Fruit fly (Drosophila melanogaster) whole organism, embryonic: ENCODE measurements around the gene CG15773.

Experiments used
- Awh ChIP-seq: fragments of 200-800 bp; sonication (Bioruptor generic); IDR thresholded peaks from 2 replicates; pipeline ENCODE4, ENCODE4 v1.3.6; 2022; ENCODE audit warnings: missing biosample characterization, missing genetic modification characterization
- Blimp-1 ChIP-seq: fragments of 200-800 bp; sonication (Bioruptor generic); optimal IDR thresholded peaks from 3 replicates; lab custom pipeline; 2018; ENCODE audit warnings: missing biosample characterization, missing genetic modification characterization, mild to moderate bottlenecking, moderate library complexity, missing genetic modification reagents
- CG10267 ChIP-seq: fragments of 200-800 bp; sonication (Bioruptor generic); optimal IDR thresholded peaks from 2 replicates; lab custom pipeline; 2018; ENCODE audit warnings: missing biosample characterization, mild to moderate bottlenecking, missing genetic modification characterization, moderate library complexity
- CG10431 ChIP-seq: fragments of 200-800 bp; sonication (Bioruptor generic); optimal IDR thresholded peaks from 3 replicates; lab custom pipeline; 2018; ENCODE audit warnings: missing biosample characterization, mild to moderate bottlenecking, missing genetic modification characterization
- CG11695 ChIP-seq: fragments of 200-800 bp; sonication (Bioruptor generic); IDR thresholded peaks from 3 replicates; pipeline ENCODE4 v1.3.6; 2022; ENCODE audit warnings: missing biosample characterization, missing genetic modification characterization
- CG13424 ChIP-seq: fragments of 200-800 bp; sonication (Bioruptor generic); optimal IDR thresholded peaks from 2 replicates; lab custom pipeline; 2019; ENCODE audit warnings: missing biosample characterization, mild to moderate bottlenecking, missing genetic modification characterization, moderate library complexity
- CG17361 ChIP-seq: fragments of 200-800 bp; sonication (Bioruptor generic); IDR thresholded peaks from 3 replicates; pipeline ENCODE4 v1.3.6; 2022; ENCODE audit warnings: missing biosample characterization, missing genetic modification characterization
- CG3407 ChIP-seq: fragments of 200-800 bp; sonication (Bioruptor generic); optimal IDR thresholded peaks from 2 replicates; lab custom pipeline; 2018; ENCODE audit warnings: missing biosample characterization, mild to moderate bottlenecking, missing genetic modification characterization
- CG4424 ChIP-seq: fragments of 200-800 bp; sonication (Bioruptor generic); optimal IDR thresholded peaks from 3 replicates; lab custom pipeline; 2016; ENCODE audit warnings: missing biosample characterization, missing genetic modification characterization
- CG4820 ChIP-seq: fragments of 200-800 bp; sonication (Bioruptor generic); optimal IDR thresholded peaks from 3 replicates; lab custom pipeline; 2016; ENCODE audit warnings: missing biosample characterization, missing genetic modification characterization
- CG6854 ChIP-seq: fragments of 200-800 bp; sonication (Bioruptor generic); optimal IDR thresholded peaks from 3 replicates; lab custom pipeline; 2017; ENCODE audit warnings: missing biosample characterization, mild to moderate bottlenecking, missing genetic modification characterization
- CG8281 ChIP-seq: fragments of 200-800 bp; sonication (Bioruptor generic); optimal IDR thresholded peaks from 2 replicates; lab custom pipeline; 2018; ENCODE audit warnings: missing biosample characterization, mild to moderate bottlenecking, missing genetic modification characterization, moderate library complexity
- CoRest ChIP-seq: fragments of 200-800 bp; sonication (Bioruptor generic); optimal IDR thresholded peaks from 3 replicates; lab custom pipeline; 2018; ENCODE audit warnings: missing biosample characterization, mild to moderate bottlenecking, missing genetic modification characterization, moderate library complexity
- D19B ChIP-seq: fragments of 200-800 bp; sonication (Bioruptor generic); optimal IDR thresholded peaks from 2 replicates; lab custom pipeline; 2017; ENCODE audit warnings: missing biosample characterization, mild to moderate bottlenecking, missing genetic modification characterization
- Deaf1 ChIP-seq: fragments of 200-800 bp; optimal IDR thresholded peaks from 3 replicates; lab custom pipeline; 2019; ENCODE audit warnings: missing biosample characterization, mild to moderate bottlenecking, missing genetic modification characterization, moderate library complexity
- Dfd ChIP-seq, 2 experiments: fragments of >200 bp; optimal IDR thresholded peaks; 2 replicates each; lab custom pipeline; 2017; ENCODE audit warnings: missing biosample characterization in 2 of 2, missing genetic modification characterization in 2 of 2
- Eip74EF ChIP-seq, 2 experiments: fragments of 200-800 bp in 1 of 2; fragments of >200 bp in 1 of 2; sonication (Bioruptor generic) in 1 of 2; optimal IDR thresholded peaks; 2 replicates each; lab custom pipeline; 2017 to 2019; ENCODE audit warnings: missing biosample characterization in 2 of 2, missing genetic modification characterization in 2 of 2, mild to moderate bottlenecking in 1 of 2, moderate library complexity in 1 of 2
- GATAe ChIP-seq: fragments of 200-800 bp; sonication (Bioruptor generic); conservative IDR thresholded peaks from 2 replicates; pipeline ENCODE4 v1.3.6; 2022; ENCODE audit warnings: missing biosample characterization, missing genetic modification characterization
- Max ChIP-seq: fragments of 200-800 bp; sonication (Bioruptor generic); optimal IDR thresholded peaks from 2 replicates; lab custom pipeline; 2016; ENCODE audit warnings: missing biosample characterization, mild to moderate bottlenecking, missing genetic modification characterization
- Med ChIP-seq: fragments of 200-800 bp; sonication (Bioruptor generic); peaks from one replicate; lab custom pipeline; 2016; ENCODE audit warnings: missing biosample characterization, missing genetic modification characterization, mild to moderate bottlenecking, inconsistent platforms, moderate library complexity
- NFAT ChIP-seq: fragments of 200-800 bp; sonication (Bioruptor generic); IDR thresholded peaks from 2 replicates; pipeline ENCODE4 v1.3.6; 2022; ENCODE audit warnings: missing biosample characterization, missing genetic modification characterization
- Trl ChIP-seq, 3 experiments: fragments of >200 bp in 2 of 3; fragments of 200-800 bp in 1 of 3; sonication (Bioruptor generic) in 1 of 3; optimal IDR thresholded peaks; 2 replicates in 1 of 3; 3 replicates in 2 of 3; lab custom pipeline; 2016 to 2017; ENCODE audit warnings: missing biosample characterization in 1 of 3, missing genetic modification characterization in 1 of 3
- Vsx1 ChIP-seq: fragments of 200-800 bp; sonication (Bioruptor generic); optimal IDR thresholded peaks from 2 replicates; lab custom pipeline; 2017; ENCODE audit warnings: missing biosample characterization, mild to moderate bottlenecking, missing genetic modification characterization, missing genetic modification reagents
- al ChIP-seq: fragments of 200-800 bp; sonication (Bioruptor generic); IDR thresholded peaks from 2 replicates; pipeline ENCODE4 v1.3.6; 2022; ENCODE audit warnings: missing biosample characterization, missing genetic modification characterization
- bcd ChIP-seq: fragments of 200-800 bp; sonication (Bioruptor generic); optimal IDR thresholded peaks from 2 replicates; lab custom pipeline; 2017; ENCODE audit warnings: missing biosample characterization, mild to moderate bottlenecking, missing genetic modification characterization
- bsh ChIP-seq, 2 experiments: fragments of 200-800 bp; sonication (Bioruptor generic); optimal IDR thresholded peaks; 2 replicates each; lab custom pipeline; 2017 to 2018; ENCODE audit warnings: mild to moderate bottlenecking in 2 of 2, missing biosample characterization in 2 of 2, missing genetic modification characterization in 2 of 2, moderate library complexity in 1 of 2
- cg ChIP-seq: fragments of 200-800 bp; sonication (Bioruptor generic); optimal IDR thresholded peaks from 3 replicates; lab custom pipeline; 2019; ENCODE audit warnings: missing biosample characterization, mild to moderate bottlenecking, missing genetic modification characterization, moderate library complexity
- dimm ChIP-seq: fragments of 200-800 bp; sonication (Bioruptor generic); IDR thresholded peaks from 2 replicates; pipeline ENCODE4 v1.3.6; 2022; ENCODE audit warnings: missing biosample characterization, missing genetic modification characterization
- dysf ChIP-seq: fragments of 200-800 bp; sonication (Bioruptor generic); IDR thresholded peaks from 3 replicates; pipeline ENCODE4 v1.3.6; 2022; ENCODE audit warnings: missing biosample characterization, missing genetic modification characterization
- fd96Cb ChIP-seq: fragments of 200-800 bp; sonication (Bioruptor generic); optimal IDR thresholded peaks from 2 replicates; lab custom pipeline; 2018; ENCODE audit warnings: missing biosample characterization, mild to moderate bottlenecking, missing genetic modification characterization, moderate library complexity
- gcm ChIP-seq: fragments of 200-800 bp; sonication (Bioruptor generic); optimal IDR thresholded peaks from 2 replicates; lab custom pipeline; 2019; ENCODE audit warnings: missing biosample characterization, mild to moderate bottlenecking, missing genetic modification characterization, moderate library complexity
- inv ChIP-seq: fragments of 200-800 bp; sonication (Bioruptor generic); IDR thresholded peaks from 2 replicates; pipeline ENCODE4 v1.3.6; 2022; ENCODE audit warnings: missing biosample characterization, missing genetic modification characterization; ENCODE audit not compliant: partially characterized antibody
- jigr1 ChIP-seq: fragments of 200-800 bp; sonication (Bioruptor generic); IDR thresholded peaks from 3 replicates; pipeline ENCODE4 v1.3.6; 2022; ENCODE audit warnings: missing biosample characterization, missing genetic modification characterization
- ken ChIP-seq: fragments of 200-800 bp; sonication (Bioruptor generic); IDR thresholded peaks from 3 replicates; pipeline ENCODE4 v1.3.6; 2022; ENCODE audit warnings: missing biosample characterization, missing genetic modification characterization
- oc ChIP-seq: fragments of 200-800 bp; sonication (Bioruptor generic); optimal IDR thresholded peaks from 2 replicates; lab custom pipeline; 2018; ENCODE audit warnings: missing biosample characterization, mild to moderate bottlenecking, missing genetic modification characterization, moderate library complexity
- pros ChIP-seq: fragments of 200-800 bp; sonication (Bioruptor generic); optimal IDR thresholded peaks from 3 replicates; lab custom pipeline; 2019; ENCODE audit warnings: missing biosample characterization, mild to moderate bottlenecking, missing genetic modification characterization, moderate library complexity
- repo ChIP-seq: fragments of 200-800 bp; sonication (Bioruptor generic); optimal IDR thresholded peaks from 2 replicates; lab custom pipeline; 2016; ENCODE audit warnings: missing biosample characterization, missing genetic modification characterization
- ro ChIP-seq: fragments of 200-800 bp; sonication (Bioruptor generic); IDR thresholded peaks from 2 replicates; pipeline ENCODE4 v1.3.6; 2022; ENCODE audit warnings: missing biosample characterization, missing genetic modification characterization
- sqz ChIP-seq: fragments of 200-800 bp; sonication (Bioruptor generic); optimal IDR thresholded peaks from 3 replicates; lab custom pipeline; 2018; ENCODE audit warnings: missing biosample characterization, mild to moderate bottlenecking, missing genetic modification characterization
- vvl ChIP-seq: fragments of 200-800 bp; sonication (Bioruptor generic); IDR thresholded peaks from 2 replicates; pipeline ENCODE4 v1.3.6; 2022; ENCODE audit warnings: missing biosample characterization, missing genetic modification characterization
- zfh2 ChIP-seq: fragments of 200-800 bp; sonication (Bioruptor generic); optimal IDR thresholded peaks from 2 replicates; lab custom pipeline; 2016; ENCODE audit warnings: missing biosample characterization, missing genetic modification characterization

The CG15773 gene

dm6 chrX:5770730-5771181 lies 38.2 kb downstream of the CG15773 start, which contains the start of gene CG3097 (continued):
- TF ChIP-seq zfh2 (GFP tag; lab: Kevin White, UChicago), result no peak
- TF ChIP-seq Awh, result no peak
- TF ChIP-seq sqz (GFP tag; lab: Kevin White, UChicago), result no peak
- TF ChIP-seq repo (GFP tag; lab: Kevin White, UChicago), result no peak
- TF ChIP-seq GATAe, result no peak
- peak; percentile 24 for TF ChIP-seq pros
- no peak for TF ChIP-seq dimm (GFP tag; lab: Robert Waterston, UW)
- TF ChIP-seq gcm, result no peak
- no peak for TF ChIP-seq CG4820 (GFP tag; lab: Kevin White, UChicago)
- TF ChIP-seq jigr1 (GFP tag; lab: Robert Waterston, UW), result no peak
- no peak for TF ChIP-seq Vsx1

- TF ChIP-seq dysf, result no peak
- peak; percentile 38 for TF ChIP-seq CG10431 (GFP tag; lab: Kevin White, UChicago)
- TF ChIP-seq Blimp-1 (GFP tag; lab: Kevin White, UChicago), result peak; percentile 98
- peak in 1 of 2 experiments; percentile 48 for TF ChIP-seq Trl (optimal IDR thresholded peaks at IDR 0.05; lab: Kevin White, UChicago)
- TF ChIP-seq Trl (GFP tag; optimal IDR thresholded peaks at IDR 0.05; lab: Kevin White, UChicago), result no peak
Observed at dm6 chrX:5772409-5772808, 39.9 kb downstream of the CG15773 start.

- TF ChIP-seq CG8281 (tag; lab: Kevin White, UChicago) (peak; percentile 40), al (GFP tag; lab: Robert Waterston, UW) (no peak), vvl (GFP tag; lab: Robert Waterston, UW) (peak; percentile 22; the same call in 1 of the 2 replicates)
Observed at dm6 chrX:5776547-5776946, 44.0 kb downstream of the CG15773 start, which contains the start of gene CG42264. CG42264 (minus strand) TSS chrX:5776647.

dm6 chrX:5781520-5781919 lies 49.0 kb downstream of the CG15773 start, which contains the start of gene CG3108:
CG3108 (minus strand) TSS chrX:5781620.
- TF ChIP-seq inv (GFP tag; lab: Robert Waterston, UW) (no peak), Med (no peak), Max (GFP tag; lab: Kevin White, UChicago) (no peak)

- TF ChIP-seq CG17361 (GFP tag; lab: Robert Waterston, UW) (peak; percentile 57; the same call in 1 of the 3 replicates), CG3407 (GFP tag; lab: Kevin White, UChicago) (peak; percentile 41), CG6854 (no peak), oc (tag; lab: Kevin White, UChicago) (peak; percentile 61), ro (GFP tag; lab: Robert Waterston, UW) (no peak), CG11695 (GFP tag; lab: Robert Waterston, UW) (peak; percentile 15; the same call in 1 of the 3 replicates), fd96Cb (tag; lab: Kevin White, UChicago) (peak; percentile 50), bcd (peak; percentile 18), Deaf1 (no peak), CG13424 (tag; lab: Kevin White, UChicago) (peak; percentile 47), Med (peak; percentile 50), CoRest (peak; percentile 37), Eip74EF (GFP tag; optimal IDR thresholded peaks at IDR 0.05; lab: Kevin White, UChicago) (peak in 1 of 2 experiments; percentile 13), bsh (GFP tag; optimal IDR thresholded peaks at IDR 0.05; lab: Kevin White, UChicago) (peak in 1 of 2 experiments; percentile 58), D19B (no peak), ken (peak; percentile 64; the same call in 2 of the 3 replicates), NFAT (no peak), cg (GFP tag; lab: Kevin White, UChicago) (peak; percentile 23), CG10267 (peak; percentile 26), Dfd (GFP tag; optimal IDR thresholded peaks at IDR 0.05; lab: Kevin White, UChicago) (no peak), CG4424 (peak; percentile 17)
Observed at dm6 chrX:5783260-5784040, 50.9 kb downstream of the CG15773 start.
